Worm (Caenorhabditis elegans) whole organism, L4 larva: ENCODE measurements around the gene F52C6.4.

Experiments used
- F26F4.8 ChIP-seq: fragments of 200-800 bp; sonication (Bioruptor generic); conservative IDR thresholded peaks from 2 replicates; pipeline ENCODE4 v1.3.6; 2022; ENCODE audit warnings: missing genetic modification characterization, missing compliant biosample characterization
- R02D3.7 ChIP-seq: fragments of 150-350 bp; sonication (generic microtip); optimal IDR thresholded peaks from 3 replicates; lab custom pipeline; 2014; ENCODE audit warnings: missing biosample characterization, missing genetic modification characterization
- T20F7.1 ChIP-seq: fragments of 200-800 bp; sonication (Bioruptor generic); optimal IDR thresholded peaks from 2 replicates; lab custom pipeline; 2018; ENCODE audit warnings: mild to moderate bottlenecking, missing genetic modification characterization, missing compliant biosample characterization
- Y105C5A.15 ChIP-seq: fragments of 200-800 bp; sonication (Bioruptor generic); IDR thresholded peaks from 2 replicates; pipeline ENCODE4 v1.3.6; 2022; ENCODE audit warnings: missing genetic modification characterization, missing compliant biosample characterization
- Y48G9A.11 ChIP-seq: fragments of 200-800 bp; sonication (Bioruptor generic); IDR thresholded peaks from 2 replicates; pipeline ENCODE4 v1.3.6; 2022; ENCODE audit warnings: missing genetic modification reagents, missing genetic modification characterization, missing compliant biosample characterization
- aha-1 ChIP-seq: fragments of 150-350 bp; peaks from one replicate; lab custom pipeline; 2014; ENCODE audit warnings: missing biosample characterization, missing genetic modification characterization
- arid-1 ChIP-seq: fragments of 200-800 bp; sonication (Bioruptor generic); conservative IDR thresholded peaks from 2 replicates; pipeline ENCODE4 v1.3.6; 2022; ENCODE audit warnings: missing genetic modification reagents, missing genetic modification characterization, missing compliant biosample characterization
- ceh-28 ChIP-seq: fragments of 150-350 bp; optimal IDR thresholded peaks from 2 replicates; lab custom pipeline; 2014; ENCODE audit warnings: missing biosample characterization, missing genetic modification reagents, missing genetic modification characterization
- ces-1 ChIP-seq: fragments of 150-350 bp; sonication (generic microtip); optimal IDR thresholded peaks from 4 replicates; lab custom pipeline; 2014; ENCODE audit warnings: missing biosample characterization, missing genetic modification reagents, missing genetic modification characterization
- daf-16 ChIP-seq, 3 experiments: sonication (generic microtip); optimal IDR thresholded peaks; 2 replicates each; lab custom pipeline; 2016 to 2017; ENCODE audit warnings: missing genetic modification characterization in 3 of 3, missing genetic modification reagents in 3 of 3, mild to moderate bottlenecking in 2 of 3, missing compliant biosample characterization in 2 of 3, missing biosample characterization in 1 of 3, moderate library complexity in 1 of 3
- daf-8 ChIP-seq: fragments of 200-800 bp; sonication (Bioruptor generic); IDR thresholded peaks from 2 replicates; pipeline ENCODE4 v1.3.6; 2022; ENCODE audit warnings: missing genetic modification characterization, missing compliant biosample characterization
- dmd-6 ChIP-seq: fragments of 200-800 bp; sonication (Bioruptor generic); IDR thresholded peaks from 2 replicates; pipeline ENCODE4 v1.3.6; 2022; ENCODE audit warnings: missing genetic modification reagents, missing genetic modification characterization, missing compliant biosample characterization
- dmd-9 ChIP-seq: fragments of 200-800 bp; sonication (Bioruptor generic); IDR thresholded peaks from 2 replicates; pipeline ENCODE4 v1.3.6; 2022; ENCODE audit warnings: missing genetic modification reagents, missing genetic modification characterization, missing compliant biosample characterization
- dve-1 ChIP-seq: sonication (generic microtip); optimal IDR thresholded peaks from 2 replicates; lab custom pipeline; 2017; ENCODE audit warnings: antibody characterized with exemption, mild to moderate bottlenecking, missing genetic modification characterization, missing compliant biosample characterization; ENCODE audit not compliant: insufficient read depth
- hlh-11 ChIP-seq: fragments of 200-800 bp; sonication (Bioruptor generic); optimal IDR thresholded peaks from 2 replicates; lab custom pipeline; 2018; ENCODE audit warnings: mild to moderate bottlenecking, missing genetic modification characterization, missing compliant biosample characterization
- lim-7 ChIP-seq: fragments of 200-800 bp; sonication (Bioruptor generic); IDR thresholded peaks from 2 replicates; pipeline ENCODE4 v1.3.6; 2022; ENCODE audit warnings: missing genetic modification characterization, missing compliant biosample characterization
- lin-13 ChIP-seq: fragments of 150-350 bp; optimal IDR thresholded peaks from 2 replicates; lab custom pipeline; 2014; ENCODE audit warnings: missing biosample characterization, missing genetic modification reagents, missing genetic modification characterization
- lin-29 ChIP-seq: fragments of 200-800 bp; sonication (Bioruptor generic); IDR thresholded peaks from 2 replicates; pipeline ENCODE4 v1.3.6; 2022; ENCODE audit warnings: missing genetic modification reagents, missing genetic modification characterization, missing compliant biosample characterization
- lin-38 ChIP-seq: fragments of 200-800 bp; sonication (Bioruptor generic); IDR thresholded peaks from 2 replicates; pipeline ENCODE4 v1.3.6; 2022; ENCODE audit warnings: missing genetic modification reagents, missing genetic modification characterization, missing compliant biosample characterization
- mdl-1 ChIP-seq, 2 experiments: fragments of 150-350 bp in 1 of 2; sonication (generic microtip) in 1 of 2; optimal IDR thresholded peaks; 2 replicates each; lab custom pipeline; 2014 to 2017; ENCODE audit warnings: missing biosample characterization in 2 of 2, missing genetic modification characterization in 2 of 2
- mep-1 ChIP-seq: fragments of 150-350 bp; sonication (generic microtip); optimal IDR thresholded peaks from 3 replicates; lab custom pipeline; 2014; ENCODE audit warnings: missing biosample characterization, missing genetic modification characterization
- nhr-111 ChIP-seq: fragments of 200-800 bp; sonication (Bioruptor generic); optimal IDR thresholded peaks from 2 replicates; lab custom pipeline; 2018; ENCODE audit warnings: mild to moderate bottlenecking, missing genetic modification characterization, missing compliant biosample characterization
- nhr-25 ChIP-seq: sonication (generic microtip); optimal IDR thresholded peaks from 2 replicates; lab custom pipeline; 2017; ENCODE audit warnings: missing genetic modification characterization, mild to moderate bottlenecking, missing compliant biosample characterization, antibody characterized with exemption, moderate library complexity, borderline replicate concordance; ENCODE audit not compliant: insufficient read depth
- nhr-6 ChIP-seq: fragments of 150-350 bp; optimal IDR thresholded peaks from 2 replicates; lab custom pipeline; 2014; ENCODE audit warnings: missing biosample characterization, missing genetic modification characterization
- nhr-77 ChIP-seq: fragments of 150-350 bp; optimal IDR thresholded peaks from 2 replicates; lab custom pipeline; 2014; ENCODE audit warnings: missing biosample characterization, missing genetic modification characterization
- pha-4 ChIP-seq, 2 experiments: fragments of 150-350 bp in 1 of 2; fragments of 200-800 bp in 1 of 2; sonication (Bioruptor generic) in 1 of 2; IDR thresholded peaks in 1 of 2; optimal IDR thresholded peaks in 1 of 2; 2 replicates each; pipeline versions ENCODE4 v1.3.6 to Lab custom; 2014 to 2022; ENCODE audit warnings: missing genetic modification characterization in 2 of 2, missing genetic modification reagents in 2 of 2, missing biosample characterization in 1 of 2, missing compliant biosample characterization in 1 of 2
- php-3 ChIP-seq: fragments of 200-800 bp; sonication (Bioruptor generic); IDR thresholded peaks from 2 replicates; pipeline ENCODE4 v1.3.6; 2022; ENCODE audit warnings: missing genetic modification reagents, missing genetic modification characterization, missing compliant biosample characterization
- pqm-1 ChIP-seq: sonication (generic microtip); optimal IDR thresholded peaks from 2 replicates; lab custom pipeline; 2017; ENCODE audit warnings: missing biosample characterization, missing genetic modification characterization
- snpc-1.2 ChIP-seq: fragments of 200-800 bp; sonication (Bioruptor generic); IDR thresholded peaks from 2 replicates; pipeline ENCODE4 v1.3.6; 2022; ENCODE audit warnings: missing genetic modification reagents, missing genetic modification characterization, missing compliant biosample characterization
- tra-1 ChIP-seq: fragments of 200-800 bp; sonication (Bioruptor generic); IDR thresholded peaks from 2 replicates; pipeline ENCODE4 v1.3.6; 2022; ENCODE audit warnings: missing genetic modification reagents, missing genetic modification characterization, missing compliant biosample characterization
- unc-130 ChIP-seq: sonication (generic microtip); optimal IDR thresholded peaks from 2 replicates; lab custom pipeline; 2016; ENCODE audit warnings: missing genetic modification reagents, missing genetic modification characterization, missing compliant biosample characterization
- ztf-7 ChIP-seq: fragments of 150-350 bp; optimal IDR thresholded peaks from 2 replicates; lab custom pipeline; 2014; ENCODE audit warnings: missing biosample characterization, missing genetic modification characterization

F52C6.4 gene

DNA sequence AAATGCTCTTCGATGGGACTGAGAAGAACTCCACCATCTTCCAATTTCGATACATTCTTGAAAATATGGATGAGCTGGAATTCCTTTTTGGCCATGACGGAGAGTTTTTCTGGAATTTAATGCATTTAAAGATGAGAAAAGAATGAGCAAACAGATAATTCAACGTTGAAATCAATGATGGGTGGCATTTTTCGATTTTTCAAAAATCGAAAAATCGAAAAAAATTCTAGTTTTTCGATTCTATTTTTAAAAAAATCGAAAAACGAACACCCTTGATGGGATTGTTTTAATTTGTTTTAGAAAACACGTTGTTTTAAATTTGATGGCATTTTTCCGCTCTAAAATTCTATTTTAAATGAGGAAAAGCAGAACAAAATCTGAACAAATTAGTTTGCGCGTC, 10.2 kb upstream of the F52C6.4 start, which contains the start of gene math-31 (continued):
- no peak for TF ChIP-seq F26F4.8

DNA sequence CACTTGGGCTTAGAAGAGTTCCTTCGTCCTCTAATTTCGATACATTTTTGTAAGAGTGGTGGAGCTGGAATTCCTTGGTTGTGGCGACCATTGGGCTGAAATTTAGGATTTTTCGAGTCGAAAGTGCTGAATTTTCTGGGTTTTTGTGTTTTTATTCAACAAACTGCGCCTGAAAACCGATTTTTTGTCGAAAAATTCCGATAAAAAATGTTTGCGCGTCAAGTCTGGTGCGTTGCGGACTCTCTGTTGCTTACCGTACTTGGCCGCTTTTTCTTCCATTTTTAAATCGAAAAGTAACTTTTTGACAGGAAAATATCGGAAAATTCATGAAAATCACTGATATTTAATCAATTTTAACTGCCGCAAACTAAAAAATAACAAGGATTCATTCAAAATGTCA, 5.1 kb upstream of the F52C6.4 start, which contains the start of gene bath-4:
bath-4 (minus strand) TSS at position 101 of the 400 bp plus-strand sequence.
- TF ChIP-seq dmd-6 (GFP tag; lab: Robert Waterston, UW) (no peak), lin-29 (GFP tag; lab: Robert Waterston, UW) (no peak), mdl-1 (tag; optimal IDR thresholded peaks at IDR 0.05; lab: Kevin White, UChicago) (no peak), dmd-9 (GFP tag; lab: Robert Waterston, UW) (no peak), ceh-28 (tag; lab: Kevin White, UChicago) (no peak)

DNA sequence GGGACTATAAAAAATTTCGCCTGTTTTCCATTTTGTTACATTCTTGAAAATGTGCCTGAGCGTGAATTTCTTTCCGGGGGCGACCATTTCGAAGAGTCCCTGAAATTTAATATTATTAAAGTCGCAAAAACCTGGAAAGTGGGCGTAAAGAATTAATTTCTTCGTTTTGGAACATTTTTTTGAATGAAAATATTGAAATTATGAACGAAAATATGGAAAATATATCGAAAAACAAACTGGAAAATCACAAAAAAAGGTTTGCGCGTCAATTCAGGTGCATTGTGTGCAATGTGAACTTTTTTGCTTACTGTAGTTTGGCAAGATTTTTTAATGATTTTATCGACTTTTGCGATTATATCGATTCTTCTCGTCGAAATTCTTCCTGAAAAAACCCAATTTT, 1.9 kb upstream of the F52C6.4 start, which contains the start of gene bath-7:
bath-7 (minus strand) TSS at position 101 of the 400 bp plus-strand sequence.
- TF ChIP-seq hlh-11 (tag; lab: Kevin White, UChicago), result no peak
- TF ChIP-seq arid-1 (GFP tag; lab: Robert Waterston, UW), result no peak
- no peak for TF ChIP-seq unc-130 (GFP tag; lab: Kevin White, UChicago)
- no peak for TF ChIP-seq lin-13 (GFP tag; lab: Kevin White, UChicago)
- no peak for TF ChIP-seq dve-1 (tag; lab: Kevin White, UChicago)
- no peak for TF ChIP-seq mep-1 (tag; lab: Kevin White, UChicago)
- no peak for TF ChIP-seq nhr-25 (tag; lab: Kevin White, UChicago)
- no peak for TF ChIP-seq lin-38 (GFP tag; lab: Robert Waterston, UW)
- TF ChIP-seq tra-1 (GFP tag; lab: Robert Waterston, UW), result no peak
- TF ChIP-seq Y48G9A.11 (GFP tag; lab: Robert Waterston, UW), result no peak
- TF ChIP-seq daf-16 (GFP tag; optimal IDR thresholded peaks at IDR 0.05; lab: Kevin White, UChicago), result no peak
- no peak for TF ChIP-seq daf-16 (tag; optimal IDR thresholded peaks at IDR 0.05; lab: Kevin White, UChicago)
- no peak for TF ChIP-seq daf-8
- TF ChIP-seq ces-1 (GFP tag; lab: Kevin White, UChicago), result no peak
- TF ChIP-seq T20F7.1 (GFP tag; lab: Kevin White, UChicago), result no peak
- TF ChIP-seq aha-1 (tag; lab: Kevin White, UChicago), result no peak
- TF ChIP-seq ztf-7, result no peak
- TF ChIP-seq, all 104 proteins: peak for 0

DNA sequence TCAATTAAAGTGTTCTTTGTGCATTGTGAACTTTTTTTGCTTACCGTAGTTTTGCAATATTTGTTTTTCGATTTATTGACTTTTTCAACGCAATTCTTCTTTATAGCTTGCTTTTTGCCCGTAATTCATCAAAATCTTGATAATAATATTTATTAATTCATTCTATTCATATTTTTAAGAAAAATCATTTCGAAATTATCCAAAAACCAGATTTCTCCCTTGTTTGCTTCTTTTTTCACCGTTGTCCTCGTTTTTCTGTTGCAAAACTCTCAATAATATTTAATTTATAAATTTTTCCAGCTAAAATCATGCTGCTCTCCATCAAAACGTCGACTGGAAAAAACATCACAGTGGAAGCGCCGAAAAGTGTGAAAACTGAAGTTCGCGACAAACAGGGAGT, 1.5 kb downstream of the F52C6.4 start, which contains the start of gene F52C6.3:
F52C6.3 (plus strand) TSS at position 301 of the 400 bp plus-strand sequence.
- no peak for TF ChIP-seq nhr-6 (tag; lab: Kevin White, UChicago)

DNA sequence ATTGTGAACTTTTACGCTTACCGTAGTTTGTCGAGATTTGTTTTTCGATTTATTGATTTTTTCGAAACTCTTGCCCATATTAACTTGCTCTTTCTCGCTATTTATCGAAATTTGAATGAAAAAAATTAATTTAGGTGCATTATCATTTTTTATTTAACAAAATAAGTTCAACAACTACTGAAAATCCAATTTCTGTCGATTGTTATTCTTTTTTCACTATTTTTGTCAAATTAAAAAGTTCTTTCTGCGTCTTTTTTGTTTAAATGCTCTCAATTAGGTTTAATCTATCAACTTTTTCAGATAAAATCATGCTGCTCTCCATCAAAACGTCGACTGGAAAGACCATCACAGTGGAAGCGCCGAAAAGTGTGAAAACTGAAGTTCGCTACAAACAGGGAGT, 3.2 kb downstream of the F52C6.4 start, which contains the start of gene F52C6.2:
F52C6.2 (plus strand) TSS at position 301 of the 400 bp plus-strand sequence.
- TF ChIP-seq Y48G9A.11 (GFP tag; lab: Robert Waterston, UW) (no peak), pha-4 (GFP tag; IDR thresholded peaks at IDR 0.05; lab: Robert Waterston, UW) (no peak), pha-4 (tag; optimal IDR thresholded peaks at IDR 0.05; lab: Kevin White, UChicago) (no peak), nhr-111 (GFP tag; lab: Kevin White, UChicago) (no peak)

DNA sequence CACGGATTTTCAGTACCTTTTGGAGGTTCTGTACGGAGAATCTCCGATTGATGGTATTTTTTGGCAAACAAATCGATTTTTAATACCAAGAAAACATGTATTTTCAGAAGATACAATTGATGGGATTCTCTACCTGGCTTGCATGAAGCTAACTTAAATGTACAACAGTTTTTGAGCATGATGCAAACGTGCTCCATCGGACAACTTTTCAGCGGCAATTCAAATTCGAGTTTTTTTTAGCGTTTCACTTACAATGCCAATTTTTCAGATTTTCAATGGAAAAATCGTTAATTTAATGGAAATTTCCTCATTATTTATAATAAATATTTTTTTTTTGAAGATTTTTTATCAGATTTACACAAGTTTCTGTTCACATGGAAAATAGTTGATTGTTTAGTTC, 5.6 kb downstream of the F52C6.4 start:
- TF ChIP-seq lin-38 (GFP tag; lab: Robert Waterston, UW), result peak; percentile 30; the same call in 1 of the 2 replicates
- no peak for TF ChIP-seq R02D3.7 (tag; lab: Kevin White, UChicago)
- TF ChIP-seq aha-1 (tag; lab: Kevin White, UChicago), result peak; percentile 25

DNA sequence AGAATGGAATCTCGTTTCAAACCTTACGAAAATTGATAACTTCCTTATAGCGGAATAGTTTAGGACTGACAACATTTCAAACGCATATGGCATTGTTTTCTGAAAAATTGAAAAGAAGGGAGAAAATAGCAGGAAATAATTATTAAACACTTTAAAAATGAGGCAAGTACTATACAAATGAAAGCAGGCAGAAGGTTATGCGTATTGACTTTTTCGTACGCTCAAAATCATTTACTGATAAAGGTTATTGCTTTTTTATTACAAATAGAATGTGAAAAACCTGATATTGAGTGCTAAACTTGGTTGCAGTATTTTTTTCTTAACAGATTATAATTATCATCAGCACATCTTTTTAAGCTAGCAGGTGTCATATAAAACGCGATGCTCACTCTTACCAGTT, 16.7 kb downstream of the F52C6.4 start, which contains the start of gene ZK250.13:
ZK250.13 (minus strand) TSS at position 101 of the 400 bp plus-strand sequence.
- TF ChIP-seq pqm-1 (tag; lab: Kevin White, UChicago) (no peak), php-3 (GFP tag; lab: Robert Waterston, UW) (peak; percentile 78), Y105C5A.15 (GFP tag; lab: Robert Waterston, UW) (no peak), lim-7 (GFP tag; lab: Robert Waterston, UW) (no peak), snpc-1.2 (GFP tag; lab: Robert Waterston, UW) (no peak), ztf-7 (no peak), nhr-77 (tag; lab: Kevin White, UChicago) (no peak), lin-29 (GFP tag; lab: Robert Waterston, UW) (no peak)
